Worm (Caenorhabditis elegans): ENCODE results near the gene metl-9.

DNA sequence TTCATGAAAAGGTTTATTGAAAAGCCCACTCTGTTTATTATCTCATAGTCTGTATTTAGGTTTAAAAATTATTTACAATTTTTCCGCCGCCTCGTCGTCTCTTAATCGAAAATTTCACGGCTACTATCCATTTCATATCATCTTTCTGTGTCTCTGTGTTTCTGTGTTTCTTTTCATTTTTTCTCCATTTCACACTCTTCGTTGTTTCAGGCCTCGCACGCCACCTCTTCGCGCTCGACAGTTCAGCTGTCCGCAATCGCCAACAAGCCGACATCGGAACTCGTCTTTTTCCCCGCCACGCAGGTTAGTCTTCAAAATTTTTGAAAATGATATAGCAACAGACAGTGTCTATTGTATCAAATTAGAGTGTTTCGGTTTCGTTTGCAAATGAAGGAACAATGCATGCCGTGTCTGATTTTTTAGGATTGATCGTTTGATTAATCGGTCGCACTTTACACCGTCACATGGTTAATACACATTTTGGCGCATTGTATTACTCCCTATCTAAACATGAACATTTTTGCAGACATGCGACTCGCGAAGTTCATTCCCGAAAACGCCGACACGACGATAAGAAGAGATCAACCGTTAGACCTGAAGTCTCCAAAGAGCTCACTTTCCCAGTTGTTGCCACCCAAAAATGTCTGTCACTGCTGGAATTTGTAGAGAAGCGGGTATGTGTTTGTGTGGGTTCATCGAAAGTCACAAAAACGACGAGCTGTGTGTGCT lies 32.1 kb upstream of the metl-9 start:
- TF ChIP-seq tbx-8 (GFP tag; optimal IDR thresholded peaks at IDR 0.05) (no peak), drap-1 (GFP tag; optimal IDR thresholded peaks at IDR 0.05) (no peak)

All from whole organism, mixed stage, embryonic.